Worm (Caenorhabditis elegans): Measurements from ENCODE around the gene ztf-13.

Gene ztf-13

ce11 chrX:3102165-3102564 lies at the start of gene ztf-13:
Gene ztf-13, minus strand, starts transcription at chrX:3102175.
- TF ChIP-seq nhr-80 (tag; optimal IDR thresholded peaks at IDR 0.05): peak; percentile 0
- TF ChIP-seq egrh-3 (GFP tag; IDR thresholded peaks at IDR 0.05): no peak
- TF ChIP-seq pha-4 (tag; optimal IDR thresholded peaks at IDR 0.05): peak; percentile 6
- TF ChIP-seq cebp-1 (GFP tag; IDR thresholded peaks at IDR 0.05): no peak
- peak; percentile 27 for TF ChIP-seq cebp-1 (tag; optimal IDR thresholded peaks at IDR 0.05)

ce11 chrX:3145265-3145664 lies 43.3 kb upstream of the ztf-13 start, which contains the start of gene C15C7.4:
Gene C15C7.4, plus strand, starts transcription at chrX:3145565.
- TF ChIP-seq ztf-25 (GFP tag; IDR thresholded peaks at IDR 0.05): no peak

ce11 chrX:3141704-3142103 lies 39.7 kb upstream of the ztf-13 start:
- peak; percentile 9 for TF ChIP-seq nhr-80 (tag; optimal IDR thresholded peaks at IDR 0.05)
- no peak for TF ChIP-seq somi-1 (GFP tag; optimal IDR thresholded peaks at IDR 0.05)

ce11 chrX:3139516-3140301 lies 37.7 kb upstream of the ztf-13 start:
- TF ChIP-seq aptf-3 (GFP tag; IDR thresholded peaks at IDR 0.05) (no peak), ets-4 (GFP tag; optimal IDR thresholded peaks at IDR 0.05) (no peak), Y53F4B.3 (GFP tag; IDR thresholded peaks at IDR 0.05) (no peak), C06A6.2 (GFP tag; conservative IDR thresholded peaks at IDR 0.05) (no peak), sptf-2 (GFP tag; optimal IDR thresholded peaks at IDR 0.05) (no peak), rcor-1 (GFP tag; IDR thresholded peaks at IDR 0.05) (no peak), ztf-25 (GFP tag; IDR thresholded peaks at IDR 0.05) (no peak), mel-28 (tag; optimal IDR thresholded peaks at IDR 0.05; ENCODE audit: borderline replicate concordance) (no peak), dpl-1 (GFP tag; optimal IDR thresholded peaks at IDR 0.05) (no peak), rec-8 (tag; optimal IDR thresholded peaks at IDR 0.05) (no peak), madf-3 (GFP tag; IDR thresholded peaks at IDR 0.05) (no peak)

ce11 chrX:3135186-3135585 lies 33.2 kb upstream of the ztf-13 start, which contains the start of gene K10B3.1:
Gene K10B3.1, plus strand, starts transcription at chrX:3135486.
- no peak for TF ChIP-seq rec-8 (tag; optimal IDR thresholded peaks at IDR 0.05)
- TF ChIP-seq aptf-3 (GFP tag; IDR thresholded peaks at IDR 0.05): no peak
- TF ChIP-seq chd-7 (tag; optimal IDR thresholded peaks at IDR 0.05): no peak
- TF ChIP-seq pbrm-1 (GFP tag; IDR thresholded peaks at IDR 0.05): no peak
- no peak for TF ChIP-seq cebp-1 (GFP tag; IDR thresholded peaks at IDR 0.05)
- TF ChIP-seq cebp-1 (tag; optimal IDR thresholded peaks at IDR 0.05): no peak
- no peak for TF ChIP-seq B0336.3 (GFP tag; IDR thresholded peaks at IDR 0.05)
- no peak for TF ChIP-seq ztf-28 (GFP tag; IDR thresholded peaks at IDR 0.05)
- no peak for TF ChIP-seq C17E4.6 (GFP tag; IDR thresholded peaks at IDR 0.05)
- TF ChIP-seq madf-6 (GFP tag; IDR thresholded peaks at IDR 0.05): no peak
- TF ChIP-seq dpff-1 (tag; optimal IDR thresholded peaks at IDR 0.05): no peak
- no peak for TF ChIP-seq tbp1 (GFP tag; optimal IDR thresholded peaks at IDR 0.05)
- TF ChIP-seq mel-28 (tag; optimal IDR thresholded peaks at IDR 0.05; ENCODE audit: borderline replicate concordance): no peak
- no peak for TF ChIP-seq dpl-1 (GFP tag; optimal IDR thresholded peaks at IDR 0.05)
- TF ChIP-seq hsf-1 (GFP tag; IDR thresholded peaks at IDR 0.05): no peak
- TF ChIP-seq nhr-179 (tag; optimal IDR thresholded peaks at IDR 0.05): no peak
- no peak for TF ChIP-seq xnd-1 (tag; optimal IDR thresholded peaks at IDR 0.05)
- TF ChIP-seq sea-2 (GFP tag; IDR thresholded peaks at IDR 0.05): no peak
- TF ChIP-seq B0261.1 (tag; optimal IDR thresholded peaks at IDR 0.05): no peak
- no peak for TF ChIP-seq egl-44 (GFP tag; IDR thresholded peaks at IDR 0.05)
